Worm (Caenorhabditis elegans) whole organism, midembryonic: ENCODE measurements around the gene F57B9.1.

ENCODE experiments used
- T22C8.4 ChIP-seq: fragments of 200-800 bp; sonication (Bioruptor generic); IDR thresholded peaks from 2 replicates; pipeline ENCODE4 v1.3.6; 2022; ENCODE audit warnings: missing genetic modification characterization, missing compliant biosample characterization
- cog-1 ChIP-seq: sonication (generic microtip); optimal IDR thresholded peaks from 2 replicates; lab custom pipeline; 2016; ENCODE audit warnings: missing genetic modification characterization, missing compliant biosample characterization
- flt-1 ChIP-seq: fragments of 200-800 bp; sonication (Bioruptor generic); IDR thresholded peaks from 2 replicates; pipeline ENCODE4 v1.3.6; 2022; ENCODE audit warnings: missing genetic modification characterization, missing compliant biosample characterization
- klf-2 ChIP-seq: fragments of 200-800 bp; sonication (Bioruptor generic); conservative IDR thresholded peaks from 2 replicates; pipeline ENCODE4 v1.3.6; 2022; ENCODE audit warnings: missing genetic modification reagents, missing genetic modification characterization, missing compliant biosample characterization
- med-1 ChIP-seq: sonication (generic microtip); optimal IDR thresholded peaks from 2 replicates; lab custom pipeline; 2017; ENCODE audit warnings: missing genetic modification characterization, mild to moderate bottlenecking, missing compliant biosample characterization, antibody characterized with exemption, missing genetic modification reagents; ENCODE audit not compliant: insufficient read depth
- ref-1 ChIP-seq: fragments of 200-800 bp; sonication (Bioruptor generic); conservative IDR thresholded peaks from 2 replicates; pipeline ENCODE4 v1.3.6; 2022; ENCODE audit warnings: missing genetic modification reagents, missing genetic modification characterization, missing compliant biosample characterization
- tab-1 ChIP-seq: fragments of 200-800 bp; sonication (Bioruptor generic); IDR thresholded peaks from 2 replicates; pipeline ENCODE4 v1.3.6; 2022; ENCODE audit warnings: missing genetic modification characterization, missing compliant biosample characterization
- ztf-23 ChIP-seq: fragments of 200-800 bp; sonication (Bioruptor generic); IDR thresholded peaks from 2 replicates; pipeline ENCODE4 v1.3.6; 2022; ENCODE audit warnings: missing genetic modification reagents, missing genetic modification characterization, missing compliant biosample characterization
- ztf-29 ChIP-seq: fragments of 200-800 bp; sonication (Bioruptor generic); IDR thresholded peaks from 2 replicates; pipeline ENCODE4 v1.3.6; 2022; ENCODE audit warnings: missing genetic modification reagents, missing genetic modification characterization, missing compliant biosample characterization

The F57B9.1 gene

ce11 chrIII:7005350-7005749, 43.5 kb downstream of the F57B9.1 start, which contains the start of gene C06E8.5:
Gene C06E8.5, minus strand, starts transcription at chrIII:7005450.
- no peak for TF ChIP-seq klf-2 (GFP tag; lab: Robert Waterston, UW)

ce11 chrIII:7008836-7009235, 46.9 kb downstream of the F57B9.1 start, which contains the start of gene lgc-38:
Gene lgc-38, plus strand, starts transcription at chrIII:7009136.
- TF ChIP-seq flt-1, result no peak
- no peak for TF ChIP-seq ztf-23 (GFP tag; lab: Robert Waterston, UW)
- no peak for TF ChIP-seq tab-1 (GFP tag; lab: Robert Waterston, UW)
- no peak for TF ChIP-seq T22C8.4
- no peak for TF ChIP-seq ref-1
- TF ChIP-seq cog-1 (tag; lab: Kevin White, UChicago), result no peak
- no peak for TF ChIP-seq med-1 (GFP tag; lab: Kevin White, UChicago)
- TF ChIP-seq klf-2 (GFP tag; lab: Robert Waterston, UW), result no peak
- no peak for TF ChIP-seq ztf-29 (GFP tag; lab: Robert Waterston, UW)

ce11 chrIII:7012060-7012459, 50.2 kb downstream of the F57B9.1 start:
- no peak for TF ChIP-seq tab-1 (GFP tag; lab: Robert Waterston, UW)
- TF ChIP-seq ztf-29 (GFP tag; lab: Robert Waterston, UW), result no peak
- no peak for TF ChIP-seq ztf-23 (GFP tag; lab: Robert Waterston, UW)
- TF ChIP-seq ref-1, result no peak
- TF ChIP-seq med-1 (GFP tag; lab: Kevin White, UChicago), result no peak
- TF ChIP-seq klf-2 (GFP tag; lab: Robert Waterston, UW), result no peak
- TF ChIP-seq flt-1, result no peak
- TF ChIP-seq cog-1 (tag; lab: Kevin White, UChicago), result no peak
- TF ChIP-seq T22C8.4, result no peak
